Worm (Caenorhabditis elegans): ENCODE data around the gene C18H9.5.

- TF ChIP-seq nhr-12 (tag; optimal IDR thresholded peaks at IDR 0.05) (no peak), lin-13 (tag; optimal IDR thresholded peaks at IDR 0.05) (no peak), nhr-237 (tag; optimal IDR thresholded peaks at IDR 0.05) (no peak), nhr-28 (tag; optimal IDR thresholded peaks at IDR 0.05) (no peak), blmp-1 (tag; optimal IDR thresholded peaks at IDR 0.05) (no peak), pha-4 (tag; optimal IDR thresholded peaks at IDR 0.05) (no peak), elt-1 (tag; optimal IDR thresholded peaks at IDR 0.05; ENCODE audit: borderline replicate concordance, insufficient read depth) (no peak), unc-120 (tag; optimal IDR thresholded peaks at IDR 0.05; ENCODE audit: poor library complexity, severe bottlenecking) (no peak), unc-39 (tag; optimal IDR thresholded peaks at IDR 0.05) (no peak)
These were observed 43.6 kb downstream of the C18H9.5 start, which contains the start of gene sra-26 for ce11 chrII:6651719-6652118.
